Worm (Caenorhabditis elegans) whole organism, early embryonic: ENCODE measurements around the gene gst-37.

ENCODE experiments used
- F13C5.2 ChIP-seq: sonication (generic microtip); optimal IDR thresholded peaks from 2 replicates; lab custom pipeline; 2017; ENCODE audit warnings: mild to moderate bottlenecking, missing genetic modification characterization, inconsistent platforms, missing compliant biosample characterization
- ceh-13 ChIP-seq: fragments of 200-800 bp; sonication (Bioruptor generic); optimal IDR thresholded peaks from 2 replicates; lab custom pipeline; 2018; ENCODE audit warnings: mild to moderate bottlenecking, missing genetic modification characterization, missing compliant biosample characterization
- flt-1 ChIP-seq: fragments of 200-800 bp; sonication (Bioruptor generic); IDR thresholded peaks from 2 replicates; pipeline ENCODE4 v1.3.6; 2022; ENCODE audit warnings: missing genetic modification characterization, missing compliant biosample characterization
- scrt-1 ChIP-seq: fragments of 200-800 bp; sonication (Bioruptor generic); IDR thresholded peaks from 2 replicates; pipeline ENCODE4 v1.3.6; 2022; ENCODE audit warnings: missing genetic modification characterization, missing compliant biosample characterization

DNA sequence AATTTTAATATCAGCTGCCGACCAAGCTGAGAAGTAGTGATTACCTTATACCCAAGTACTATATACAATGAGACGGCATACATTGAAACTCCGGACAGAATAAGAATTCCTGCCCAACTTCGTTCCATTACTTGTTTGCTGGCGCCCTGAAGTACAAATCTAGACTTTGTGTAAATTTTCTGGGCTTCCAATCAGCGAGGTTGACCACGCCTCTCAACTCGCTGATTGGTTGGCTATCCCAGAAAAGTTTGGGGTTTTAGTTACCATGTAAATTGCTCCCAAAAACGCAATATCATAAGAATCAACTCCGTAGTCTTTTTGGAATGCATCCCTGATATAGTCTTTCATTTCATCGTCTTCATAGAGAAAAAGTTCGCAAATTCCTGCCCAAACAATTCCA lies 33.8 kb downstream of the gst-37 start:
- TF ChIP-seq scrt-1 (GFP tag; lab: Robert Waterston, UW) (no peak), ceh-13 (GFP tag; lab: Kevin White, UChicago) (no peak), F13C5.2 (tag; lab: Kevin White, UChicago) (no peak), flt-1 (GFP tag; lab: Robert Waterston, UW) (no peak)
